Fruit fly (Drosophila melanogaster): Measurements from ENCODE around the gene dos.
A peak's percentile ranks its signal among the peaks of the same experiment; 100 is the strongest.

dos gene

dm6 chr3L:2554118-2554814 is 34.9 kb upstream of the dos start, which contains the start of gene Spn (continued):
- TF ChIP-seq MBD-R2 (GFP tag; IDR thresholded peaks at IDR 0.05) (0 out of 2 replicates have a peak, but pooled peaks have one; percentile 22), CG8765 (GFP tag; IDR thresholded peaks at IDR 0.05) (no peak), btn (GFP tag; optimal IDR thresholded peaks at IDR 0.05) (no peak), Myb (GFP tag; optimal IDR thresholded peaks at IDR 0.05) (peak; percentile 75), Dfd (GFP tag; optimal IDR thresholded peaks at IDR 0.05) (no peak), al (GFP tag; IDR thresholded peaks at IDR 0.05) (no peak), Lhr (GFP tag; optimal IDR thresholded peaks at IDR 0.05) (peak; percentile 86), Dip2 (GFP tag; IDR thresholded peaks at IDR 0.05) (no peak), phol (tag; optimal IDR thresholded peaks at IDR 0.05) (no peak), CG2199 (GFP tag; IDR thresholded peaks at IDR 0.05) (no peak), PHDP (tag; optimal IDR thresholded peaks at IDR 0.05) (peak; percentile 15), nau (GFP tag; optimal IDR thresholded peaks at IDR 0.05) (peak; percentile 45), zf30C (GFP tag; optimal IDR thresholded peaks at IDR 0.05) (peak; percentile 33), fd64A (GFP tag; optimal IDR thresholded peaks at IDR 0.05) (no peak), HLH4C (GFP tag; IDR thresholded peaks at IDR 0.05; ENCODE audit: partially characterized antibody) (peak; percentile 96), ara (GFP tag; IDR thresholded peaks at IDR 0.05) (no peak), Drgx (GFP tag; IDR thresholded peaks at IDR 0.05) (peak; percentile 61), pfk (GFP tag; optimal IDR thresholded peaks at IDR 0.05) (no peak), peb (GFP tag; IDR thresholded peaks at IDR 0.05) (no peak), CG11085 (GFP tag; IDR thresholded peaks at IDR 0.05) (no peak), Vsx1 (GFP tag; optimal IDR thresholded peaks at IDR 0.05) (no peak), D19B (GFP tag; optimal IDR thresholded peaks at IDR 0.05) (no peak), hkb (optimal IDR thresholded peaks at IDR 0.05) (no peak), hkb (GFP tag; IDR thresholded peaks at IDR 0.05) (peak; percentile 47; the same call in 1 of the 2 replicates), gro (GFP tag; optimal IDR thresholded peaks at IDR 0.05) (peak; percentile 76), CTCF (GFP tag; optimal IDR thresholded peaks at IDR 0.05) (peak; percentile 81), CG4854 (GFP tag; optimal IDR thresholded peaks at IDR 0.05) (peak; percentile 34), nmo (GFP tag; optimal IDR thresholded peaks at IDR 0.05) (peak; percentile 70), Oli (tag; optimal IDR thresholded peaks at IDR 0.05) (no peak), CG4404 (GFP tag; IDR thresholded peaks at IDR 0.05) (no peak), CG12391 (tag; optimal IDR thresholded peaks at IDR 0.05) (peak; percentile 15), Mrtf (GFP tag; IDR thresholded peaks at IDR 0.05) (no peak), CG1603 (tag; optimal IDR thresholded peaks at IDR 0.05) (no peak), Six4 (GFP tag; optimal IDR thresholded peaks at IDR 0.05) (no peak), CG9437 (GFP tag; optimal IDR thresholded peaks at IDR 0.05) (no peak), Poxn (GFP tag; IDR thresholded peaks at IDR 0.05) (no peak), CG13624 (GFP tag; optimal IDR thresholded peaks at IDR 0.05) (peak; percentile 41), CG34422 (GFP tag; IDR thresholded peaks at IDR 0.05) (no peak), gsb (GFP tag; IDR thresholded peaks at IDR 0.05) (no peak), NC2α (GFP tag; optimal IDR thresholded peaks at IDR 0.05) (peak; percentile 1), sug (tag; optimal IDR thresholded peaks at IDR 0.05) (peak; percentile 39), her (GFP tag; optimal IDR thresholded peaks at IDR 0.05) (peak; percentile 42), CG4617 (GFP tag; optimal IDR thresholded peaks at IDR 0.05; ENCODE audit: borderline replicate concordance) (no peak), CG8359 (GFP tag; optimal IDR thresholded peaks at IDR 0.05; ENCODE audit: borderline replicate concordance) (peak; percentile 100), dysf (GFP tag; IDR thresholded peaks at IDR 0.05) (no peak; the same call in 2 of the 3 replicates), maf-S (GFP tag; optimal IDR thresholded peaks at IDR 0.05) (peak; percentile 26), CG1024 (GFP tag; IDR thresholded peaks at IDR 0.05) (no peak), gsb-n (tag; optimal IDR thresholded peaks at IDR 0.05) (no peak), HLHmδ (GFP tag; optimal IDR thresholded peaks at IDR 0.05) (no peak), CG15011 (GFP tag; optimal IDR thresholded peaks at IDR 0.05) (no peak), CG18599 (GFP tag; optimal IDR thresholded peaks at IDR 0.05) (peak; percentile 33), Sin3A (optimal IDR thresholded peaks at IDR 0.05) (peak; percentile 57)
